Fruit fly (Drosophila melanogaster) whole organism, prepupa: ENCODE results near the gene CG11694.
A peak's percentile ranks its signal among the peaks of the same experiment; 100 is the strongest.

Experiments
- Blimp-1 ChIP-seq: fragments of 200-800 bp; sonication (Bioruptor generic); optimal IDR thresholded peaks from 3 replicates; lab custom pipeline; 2017; ENCODE audit warnings: missing biosample characterization, missing genetic modification characterization, mild to moderate bottlenecking, moderate library complexity, missing genetic modification reagents
- CG11902 ChIP-seq: fragments of 200-800 bp; sonication (Bioruptor generic); optimal IDR thresholded peaks from 3 replicates; lab custom pipeline; 2016; ENCODE audit warnings: missing biosample characterization, missing genetic modification characterization
- CG15336 ChIP-seq: fragments of 200-800 bp; sonication (Bioruptor generic); IDR thresholded peaks from 2 replicates; pipeline ENCODE4 v1.3.6; 2022; ENCODE audit warnings: missing biosample characterization, missing genetic modification characterization
- CG3032 ChIP-seq: fragments of 200-800 bp; optimal IDR thresholded peaks from 2 replicates; lab custom pipeline; 2019; ENCODE audit warnings: missing biosample characterization, mild to moderate bottlenecking, missing genetic modification characterization, moderate library complexity
- CG31627 ChIP-seq: fragments of 200-800 bp; sonication (Bioruptor generic); optimal IDR thresholded peaks from 3 replicates; lab custom pipeline; 2016; ENCODE audit warnings: missing biosample characterization, missing genetic modification characterization
- CG32006 ChIP-seq: fragments of 200-800 bp; sonication (Bioruptor generic); optimal IDR thresholded peaks from 3 replicates; lab custom pipeline; 2017; ENCODE audit warnings: missing biosample characterization, mild to moderate bottlenecking, missing genetic modification characterization
- CG34406 ChIP-seq: fragments of 200-800 bp; sonication (Bioruptor generic); optimal IDR thresholded peaks from 3 replicates; lab custom pipeline; 2016; ENCODE audit warnings: missing biosample characterization, missing genetic modification characterization
- CG4318 ChIP-seq: fragments of 200-800 bp; sonication (Bioruptor generic); optimal IDR thresholded peaks from 3 replicates; lab custom pipeline; 2017; ENCODE audit warnings: missing biosample characterization, mild to moderate bottlenecking, missing genetic modification characterization
- CG6163 ChIP-seq: fragments of 200-800 bp; sonication (Bioruptor generic); IDR thresholded peaks from 3 replicates; pipeline ENCODE4 v1.3.6; 2022; ENCODE audit warnings: missing biosample characterization, missing genetic modification characterization
- CG6276 ChIP-seq: fragments of 200-800 bp; sonication (Bioruptor generic); optimal IDR thresholded peaks from 2 replicates; lab custom pipeline; 2017; ENCODE audit warnings: missing biosample characterization, mild to moderate bottlenecking, missing genetic modification characterization
- CG6792 ChIP-seq: fragments of 200-800 bp; sonication (Bioruptor generic); optimal IDR thresholded peaks from 3 replicates; lab custom pipeline; 2016; ENCODE audit warnings: missing biosample characterization, missing genetic modification characterization
- CG6808 ChIP-seq: fragments of 200-800 bp; sonication (Bioruptor generic); optimal IDR thresholded peaks from 3 replicates; lab custom pipeline; 2017; ENCODE audit warnings: missing biosample characterization, missing genetic modification characterization, mild to moderate bottlenecking, moderate library complexity, missing genetic modification reagents
- CG6854 ChIP-seq: fragments of 200-800 bp; sonication (Bioruptor generic); optimal IDR thresholded peaks from 2 replicates; lab custom pipeline; 2017; ENCODE audit warnings: missing biosample characterization, mild to moderate bottlenecking, missing genetic modification characterization
- CG8119 ChIP-seq: fragments of 200-800 bp; sonication (Bioruptor generic); IDR thresholded peaks from 3 replicates; pipeline ENCODE4 v1.3.6; 2022; ENCODE audit warnings: missing biosample characterization, missing genetic modification characterization
- CG8319 ChIP-seq: fragments of 200-800 bp; sonication (Bioruptor generic); optimal IDR thresholded peaks from 3 replicates; lab custom pipeline; 2016; ENCODE audit warnings: missing biosample characterization, missing genetic modification characterization
- CG9139 ChIP-seq: fragments of 200-800 bp; sonication (Bioruptor generic); optimal IDR thresholded peaks from 3 replicates; lab custom pipeline; 2017; ENCODE audit warnings: missing biosample characterization, mild to moderate bottlenecking, missing genetic modification characterization
- Eip78C ChIP-seq: fragments of 200-800 bp; sonication (Bioruptor generic); peaks from one replicate; lab custom pipeline; 2016; ENCODE audit warnings: missing biosample characterization, missing genetic modification characterization
- Eip93F ChIP-seq: fragments of 200-800 bp; sonication (Bioruptor generic); optimal IDR thresholded peaks from 2 replicates; lab custom pipeline; 2016; ENCODE audit warnings: missing biosample characterization, mild to moderate bottlenecking, missing genetic modification characterization
- Ets21C ChIP-seq: fragments of 200-800 bp; sonication (Bioruptor generic); optimal IDR thresholded peaks from 3 replicates; lab custom pipeline; 2016; ENCODE audit warnings: missing biosample characterization, missing genetic modification characterization
- Ets96B ChIP-seq: fragments of 200-800 bp; optimal IDR thresholded peaks from 2 replicates; lab custom pipeline; 2019; ENCODE audit warnings: missing biosample characterization, mild to moderate bottlenecking, missing genetic modification characterization, moderate library complexity
- Gug ChIP-seq: fragments of 200-800 bp; sonication (Bioruptor generic); IDR thresholded peaks from 2 replicates; pipeline ENCODE4 v1.3.6; 2022; ENCODE audit warnings: missing biosample characterization, missing genetic modification characterization
- Hr39 ChIP-seq: fragments of 200-800 bp; sonication (Bioruptor generic); optimal IDR thresholded peaks from 2 replicates; lab custom pipeline; 2016; ENCODE audit warnings: missing biosample characterization, missing genetic modification characterization
- Hr4 ChIP-seq: fragments of 200-800 bp; sonication (Bioruptor generic); optimal IDR thresholded peaks from 3 replicates; lab custom pipeline; 2016; ENCODE audit warnings: missing biosample characterization, missing genetic modification characterization
- Lpt ChIP-seq: fragments of 200-800 bp; sonication (Bioruptor generic); optimal IDR thresholded peaks from 3 replicates; lab custom pipeline; 2016; ENCODE audit warnings: missing biosample characterization, missing genetic modification characterization
- OdsH ChIP-seq: fragments of 200-800 bp; sonication (Bioruptor generic); optimal IDR thresholded peaks from 3 replicates; lab custom pipeline; 2016; ENCODE audit warnings: missing biosample characterization, missing genetic modification characterization
- Smox ChIP-seq: fragments of 200-800 bp; sonication (Bioruptor generic); optimal IDR thresholded peaks from 3 replicates; lab custom pipeline; 2016; ENCODE audit warnings: missing biosample characterization, missing genetic modification characterization
- Sox14 ChIP-seq: fragments of 200-800 bp; sonication (Bioruptor generic); optimal IDR thresholded peaks from 3 replicates; lab custom pipeline; 2016; ENCODE audit warnings: missing biosample characterization, missing genetic modification characterization
- Sox15 ChIP-seq: fragments of 200-800 bp; sonication (Bioruptor generic); optimal IDR thresholded peaks from 3 replicates; lab custom pipeline; 2016; ENCODE audit warnings: missing biosample characterization, missing genetic modification characterization
- acj6 ChIP-seq: fragments of 200-800 bp; sonication (Bioruptor generic); optimal IDR thresholded peaks from 3 replicates; lab custom pipeline; 2016; ENCODE audit warnings: missing biosample characterization, missing genetic modification characterization
- cyc ChIP-seq: fragments of 200-800 bp; sonication (Bioruptor generic); optimal IDR thresholded peaks from 3 replicates; lab custom pipeline; 2016; ENCODE audit warnings: missing biosample characterization, missing genetic modification characterization
- eg ChIP-seq: fragments of 200-800 bp; sonication (Bioruptor generic); IDR thresholded peaks from 3 replicates; pipeline ENCODE4 v1.3.6; 2022; ENCODE audit warnings: missing biosample characterization, missing genetic modification characterization
- esn ChIP-seq: fragments of 200-800 bp; sonication (Bioruptor generic); optimal IDR thresholded peaks from 2 replicates; lab custom pipeline; 2016; ENCODE audit warnings: missing biosample characterization, mild to moderate bottlenecking, missing genetic modification characterization, moderate library complexity
- fd59A ChIP-seq: fragments of 200-800 bp; sonication (Bioruptor generic); optimal IDR thresholded peaks from 2 replicates; lab custom pipeline; 2017; ENCODE audit warnings: missing biosample characterization, mild to moderate bottlenecking, missing genetic modification characterization, missing genetic modification reagents
- fd85E ChIP-seq: fragments of 200-800 bp; sonication (Bioruptor generic); optimal IDR thresholded peaks from 3 replicates; lab custom pipeline; 2016; ENCODE audit warnings: missing biosample characterization, missing genetic modification characterization
- fkh ChIP-seq: fragments of 200-800 bp; sonication (Bioruptor generic); optimal IDR thresholded peaks from 3 replicates; lab custom pipeline; 2017; ENCODE audit warnings: missing biosample characterization, mild to moderate bottlenecking, missing genetic modification characterization, moderate library complexity
- lz ChIP-seq: fragments of 200-800 bp; sonication (Bioruptor generic); optimal IDR thresholded peaks from 3 replicates; lab custom pipeline; 2016; ENCODE audit warnings: missing biosample characterization, missing genetic modification characterization
- net ChIP-seq: fragments of 200-800 bp; sonication (Bioruptor generic); optimal IDR thresholded peaks from 3 replicates; lab custom pipeline; 2016; ENCODE audit warnings: missing biosample characterization, missing genetic modification characterization
- pdm3 ChIP-seq: fragments of 200-800 bp; sonication (Bioruptor generic); optimal IDR thresholded peaks from 3 replicates; lab custom pipeline; 2016; ENCODE audit warnings: missing biosample characterization, missing genetic modification characterization
- ss ChIP-seq, 2 experiments: fragments of 200-800 bp; sonication (Bioruptor generic); optimal IDR thresholded peaks; 2 replicates in 1 of 2; 3 replicates in 1 of 2; lab custom pipeline; 2017 to 2018; ENCODE audit warnings: mild to moderate bottlenecking in 2 of 2, missing biosample characterization in 2 of 2, missing genetic modification characterization in 2 of 2, moderate library complexity in 1 of 2
- svp ChIP-seq: fragments of 200-800 bp; sonication (Bioruptor generic); peaks from one replicate; lab custom pipeline; 2016; ENCODE audit warnings: missing biosample characterization, missing genetic modification characterization
- topi ChIP-seq: fragments of 200-800 bp; sonication (Bioruptor generic); optimal IDR thresholded peaks from 3 replicates; lab custom pipeline; 2016; ENCODE audit warnings: missing biosample characterization, missing genetic modification characterization
- vri ChIP-seq: fragments of 200-800 bp; sonication (Bioruptor generic); optimal IDR thresholded peaks from 3 replicates; lab custom pipeline; 2016; ENCODE audit warnings: missing biosample characterization, mild to moderate bottlenecking, missing genetic modification characterization

The CG11694 gene

DNA sequence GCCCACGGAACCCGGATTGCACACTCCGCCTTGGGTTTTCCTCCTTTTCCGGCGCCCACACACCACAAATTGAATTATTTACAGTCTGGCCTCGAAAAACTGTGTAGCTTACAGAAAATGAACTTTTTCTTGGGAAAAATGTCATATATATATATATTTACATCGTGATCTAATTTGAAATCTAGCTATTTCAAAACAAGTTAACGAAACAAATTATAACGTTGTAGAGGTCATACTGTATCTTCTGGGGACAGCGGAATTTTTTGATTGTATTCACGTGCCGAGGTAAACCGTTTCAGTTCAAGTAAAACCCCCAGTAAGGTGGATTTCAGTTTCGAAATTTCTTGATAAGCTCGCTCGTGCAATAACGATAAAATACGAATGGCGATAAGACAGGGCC lies 42.5 kb upstream of the CG11694 start (continued):
- TF ChIP-seq esn (peak; percentile 67), Ets21C (peak; percentile 44), fd85E (no peak), CG6792 (peak; percentile 8), fkh (GFP tag; lab: Kevin White, UChicago) (no peak), ss (GFP tag; optimal IDR thresholded peaks at IDR 0.05; lab: Kevin White, UChicago) (no peak), Blimp-1 (GFP tag; lab: Kevin White, UChicago) (no peak), Eip93F (GFP tag; lab: Kevin White, UChicago) (peak; percentile 28), CG4318 (GFP tag; lab: Kevin White, UChicago) (no peak), svp (peak; percentile 86), acj6 (GFP tag; lab: Kevin White, UChicago) (peak; percentile 45), fd59A (GFP tag; lab: Kevin White, UChicago) (no peak), CG11902 (GFP tag; lab: Kevin White, UChicago) (peak; percentile 45)
- TF ChIP-seq, all 60 proteins: peak for 31

DNA sequence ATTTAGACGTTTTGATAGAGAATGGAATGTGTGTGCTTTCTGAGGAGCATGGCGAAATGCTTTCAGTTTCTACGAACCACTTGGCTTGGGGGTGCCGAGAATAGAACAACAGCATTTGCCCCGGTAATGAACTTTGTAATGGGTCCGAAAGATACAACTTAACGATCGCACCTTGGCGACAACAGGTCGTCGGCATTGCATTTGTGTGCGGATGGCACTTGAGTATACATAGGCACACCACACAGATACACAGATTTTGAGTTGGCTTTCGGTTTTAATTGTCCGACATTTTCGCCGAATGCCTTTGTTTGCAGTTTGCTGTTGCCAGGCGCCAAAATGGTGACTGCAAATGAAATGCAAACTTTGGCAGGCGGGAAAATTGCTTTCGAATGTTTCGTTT lies 42.1 kb upstream of the CG11694 start:
- no peak for TF ChIP-seq CG6808 (GFP tag; lab: Kevin White, UChicago)
- TF ChIP-seq fd85E = no peak
- no peak for TF ChIP-seq CG11902 (GFP tag; lab: Kevin White, UChicago)
- TF ChIP-seq CG3032 (tag; lab: Kevin White, UChicago) = no peak
- TF ChIP-seq Sox15 (GFP tag; lab: Kevin White, UChicago) = no peak
- no peak for TF ChIP-seq OdsH (GFP tag; lab: Kevin White, UChicago)
- no peak for TF ChIP-seq Smox (GFP tag; lab: Kevin White, UChicago)
- TF ChIP-seq eg = no peak
- TF ChIP-seq CG34406 (GFP tag; lab: Kevin White, UChicago) = no peak
- no peak for TF ChIP-seq Ets96B (tag; lab: Kevin White, UChicago)
- TF ChIP-seq CG6276 (GFP tag; lab: Kevin White, UChicago) = no peak

DNA sequence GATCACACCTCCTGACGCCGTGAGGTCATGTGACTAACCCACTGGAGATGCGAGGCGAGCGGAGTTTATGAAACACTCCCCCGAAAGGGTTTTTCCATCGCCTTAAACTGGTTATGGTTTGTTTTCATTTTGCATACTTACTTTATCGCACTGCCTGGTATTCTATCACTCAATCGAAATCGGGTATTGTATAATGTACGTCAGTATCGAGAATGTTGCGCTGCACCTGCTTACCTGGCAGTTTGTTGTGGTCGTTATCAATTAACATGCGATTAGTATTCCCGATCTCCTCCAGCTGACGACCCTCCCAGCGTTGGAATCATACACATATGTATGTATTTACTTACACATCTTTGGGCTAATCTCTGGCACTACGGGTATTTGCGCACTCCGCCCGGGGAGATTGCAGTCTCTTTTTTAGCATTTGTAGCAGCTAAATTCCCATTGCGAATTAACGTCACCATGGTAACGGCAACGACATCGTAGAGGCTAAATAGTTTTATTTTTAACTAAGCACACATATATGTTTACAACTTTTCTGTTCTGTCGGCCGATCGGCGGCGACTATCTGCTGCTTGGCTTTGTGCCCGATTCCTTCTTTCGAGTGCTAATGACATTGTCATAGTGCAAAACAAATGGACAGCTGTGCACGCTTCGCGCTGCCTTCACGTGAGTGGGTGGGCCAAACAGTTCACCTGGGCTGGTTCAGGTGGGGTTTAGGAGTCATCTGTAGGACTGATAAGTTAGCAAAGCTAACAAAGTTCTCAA lies 41.2 kb upstream of the CG11694 start:
- TF ChIP-seq cyc = no peak
- TF ChIP-seq fkh (GFP tag; lab: Kevin White, UChicago) = peak; percentile 45
- peak; percentile 51 for TF ChIP-seq net (GFP tag; lab: Kevin White, UChicago)
- peak; percentile 43 for TF ChIP-seq Eip78C (GFP tag; lab: Kevin White, UChicago)
- no peak for TF ChIP-seq OdsH (GFP tag; lab: Kevin White, UChicago)
- no peak for TF ChIP-seq eg
- peak; percentile 90 for TF ChIP-seq vri (GFP tag; lab: Kevin White, UChicago)
- no peak for TF ChIP-seq Lpt
- no peak for TF ChIP-seq Hr4
- TF ChIP-seq CG32006 (GFP tag; lab: Kevin White, UChicago) = no peak

DNA sequence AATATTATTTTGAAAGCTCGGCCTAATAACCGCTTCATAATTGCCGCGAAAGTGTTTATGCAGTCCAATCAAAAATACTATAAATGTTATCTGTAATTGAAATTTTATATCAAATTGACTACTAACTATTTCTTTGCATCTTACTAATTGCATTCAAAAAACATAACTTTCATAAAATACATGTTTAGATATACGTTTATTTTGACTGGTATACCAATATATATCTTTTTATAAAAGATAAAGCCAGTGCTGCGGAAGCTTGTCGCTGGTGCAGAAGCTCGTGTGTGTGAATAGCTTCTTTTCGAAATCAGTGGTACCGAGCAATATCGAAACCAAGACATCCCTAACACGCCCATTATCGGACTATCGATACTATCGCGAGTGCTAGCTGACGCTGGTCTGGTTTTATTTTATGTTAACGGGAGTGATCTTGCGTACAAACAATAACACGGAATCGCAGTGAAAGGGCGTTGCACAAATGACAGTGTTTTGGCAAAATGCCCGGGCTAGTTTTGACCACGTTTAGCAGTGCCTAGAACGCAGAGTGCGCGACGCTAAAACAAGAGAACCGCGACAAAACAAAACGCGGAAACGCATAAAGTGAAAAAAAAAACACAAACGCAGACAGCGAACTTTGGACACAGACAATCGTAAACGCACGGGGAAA lies 37.6 kb upstream of the CG11694 start, which contains the start of gene Atg13:
Gene Atg13 (plus strand): TSS at position 367 of the 667 bp plus-strand sequence.
- TF ChIP-seq Blimp-1 (GFP tag; lab: Kevin White, UChicago) (peak; percentile 26), CG15336 (GFP tag; lab: Robert Waterston, UW) (peak; percentile 78), pdm3 (GFP tag; lab: Kevin White, UChicago) (no peak), topi (no peak), CG8119 (GFP tag; lab: Robert Waterston, UW) (peak; percentile 89), CG31627 (GFP tag; lab: Kevin White, UChicago) (peak; percentile 33), CG8319 (GFP tag; lab: Kevin White, UChicago) (peak; percentile 83), CG6808 (GFP tag; lab: Kevin White, UChicago) (peak; percentile 92), Eip78C (GFP tag; lab: Kevin White, UChicago) (peak; percentile 64), Sox14 (GFP tag; lab: Kevin White, UChicago) (peak; percentile 78), Hr39 (GFP tag; lab: Kevin White, UChicago) (no peak), fd85E (no peak), CG9139 (GFP tag; lab: Kevin White, UChicago) (peak; percentile 88), Lpt (peak; percentile 60), esn (peak; percentile 32), lz (GFP tag; lab: Kevin White, UChicago) (peak; percentile 40), CG6854 (GFP tag; lab: Kevin White, UChicago) (peak; percentile 86), ss (GFP tag; optimal IDR thresholded peaks at IDR 0.05; lab: Kevin White, UChicago) (peak; percentile 90 to 94), acj6 (GFP tag; lab: Kevin White, UChicago) (no peak), CG32006 (GFP tag; lab: Kevin White, UChicago) (no peak), Gug (GFP tag; lab: Robert Waterston, UW) (0 out of 2 replicates have a peak, but pooled peaks have one; percentile 36), Ets96B (tag; lab: Kevin White, UChicago) (peak; percentile 46), CG3032 (tag; lab: Kevin White, UChicago) (peak; percentile 33), Ets21C (no peak), CG6276 (GFP tag; lab: Kevin White, UChicago) (peak; percentile 94), CG6163 (GFP tag; lab: Robert Waterston, UW) (peak; percentile 72)
